Worm (Caenorhabditis elegans) whole organism, late embryonic: ENCODE data around the gene fat-7.
A peak's percentile ranks its signal among the peaks of the same experiment; 100 is the strongest.

Experiments used
- C08G9.2 ChIP-seq: sonication (generic microtip); optimal IDR thresholded peaks from 2 replicates; lab custom pipeline; 2016; ENCODE audit warnings: mild to moderate bottlenecking, missing genetic modification characterization, moderate library complexity, missing compliant biosample characterization
- C38D4.7 ChIP-seq: fragments of 200-800 bp; sonication (Bioruptor generic); optimal IDR thresholded peaks from 2 replicates; lab custom pipeline; 2018; ENCODE audit warnings: mild to moderate bottlenecking, missing genetic modification characterization, moderate library complexity, missing compliant biosample characterization
- K02D7.2 ChIP-seq: sonication (generic microtip); optimal IDR thresholded peaks from 2 replicates; lab custom pipeline; 2017; ENCODE audit warnings: mild to moderate bottlenecking, missing genetic modification characterization, missing compliant biosample characterization
- Y22D7AL.16 ChIP-seq: sonication (generic microtip); optimal IDR thresholded peaks from 2 replicates; lab custom pipeline; 2016; ENCODE audit warnings: missing genetic modification characterization, missing compliant biosample characterization
- ama-1 ChIP-seq: fragments of 150-350 bp; optimal IDR thresholded peaks from 2 replicates; lab custom pipeline; 2014
- ceh-18 ChIP-seq: sonication (generic microtip); optimal IDR thresholded peaks from 2 replicates; lab custom pipeline; 2016; ENCODE audit warnings: missing genetic modification characterization, missing compliant biosample characterization
- ceh-19 ChIP-seq: fragments of 200-800 bp; sonication (Bioruptor generic); optimal IDR thresholded peaks from 2 replicates; lab custom pipeline; 2018; ENCODE audit warnings: mild to moderate bottlenecking, missing genetic modification characterization, missing compliant biosample characterization
- ceh-2 ChIP-seq: sonication (generic microtip); optimal IDR thresholded peaks from 2 replicates; lab custom pipeline; 2016; ENCODE audit warnings: missing genotype, missing genetic modification characterization, missing compliant biosample characterization
- ceh-24 ChIP-seq: sonication (generic microtip); optimal IDR thresholded peaks from 2 replicates; lab custom pipeline; 2016; ENCODE audit warnings: mild to moderate bottlenecking, missing genetic modification characterization, missing compliant biosample characterization
- ceh-34 ChIP-seq: sonication (generic microtip); optimal IDR thresholded peaks from 2 replicates; lab custom pipeline; 2016; ENCODE audit warnings: mild to moderate bottlenecking, missing genetic modification characterization, missing compliant biosample characterization
- ceh-45 ChIP-seq: fragments of 200-800 bp; sonication (Bioruptor generic); IDR thresholded peaks from 2 replicates; pipeline ENCODE4 v1.3.6; 2022; ENCODE audit warnings: missing genetic modification reagents, missing genetic modification characterization, missing compliant biosample characterization
- ceh-48 ChIP-seq: sonication (generic microtip); optimal IDR thresholded peaks from 2 replicates; lab custom pipeline; 2016; ENCODE audit warnings: missing genetic modification characterization, inconsistent platforms, missing compliant biosample characterization
- dmd-4 ChIP-seq: sonication (generic microtip); optimal IDR thresholded peaks from 2 replicates; lab custom pipeline; 2016; ENCODE audit warnings: borderline replicate concordance, missing genetic modification characterization, missing compliant biosample characterization
- dve-1 ChIP-seq: sonication (generic microtip); optimal IDR thresholded peaks from 2 replicates; lab custom pipeline; 2017; ENCODE audit warnings: antibody characterized with exemption, mild to moderate bottlenecking, missing genetic modification characterization, missing compliant biosample characterization
- elt-2 ChIP-seq: sonication (generic microtip); optimal IDR thresholded peaks from 2 replicates; lab custom pipeline; 2016; ENCODE audit warnings: missing genetic modification reagents, missing genetic modification characterization, missing compliant biosample characterization
- ets-4 ChIP-seq: sonication (generic microtip); optimal IDR thresholded peaks from 2 replicates; lab custom pipeline; 2016; ENCODE audit warnings: missing genetic modification characterization, missing compliant biosample characterization
- eyg-1 ChIP-seq: sonication (generic microtip); optimal IDR thresholded peaks from 2 replicates; lab custom pipeline; 2016; ENCODE audit warnings: missing genotype, missing genetic modification characterization, missing compliant biosample characterization
- fkh-10 ChIP-seq: fragments of 150-350 bp; optimal IDR thresholded peaks from 2 replicates; lab custom pipeline; 2014; ENCODE audit warnings: missing biosample characterization, missing genetic modification reagents, missing genetic modification characterization
- hlh-15 ChIP-seq: sonication (generic microtip); optimal IDR thresholded peaks from 2 replicates; lab custom pipeline; 2016; ENCODE audit warnings: missing genetic modification characterization, missing compliant biosample characterization
- hlh-30 ChIP-seq: sonication (generic microtip); optimal IDR thresholded peaks from 2 replicates; lab custom pipeline; 2017; ENCODE audit warnings: antibody characterized with exemption, missing genetic modification characterization, missing compliant biosample characterization; ENCODE audit not compliant: insufficient read depth
- hlh-8 ChIP-seq: sonication (generic microtip); optimal IDR thresholded peaks from 2 replicates; lab custom pipeline; 2016; ENCODE audit warnings: missing genotype, missing genetic modification characterization, missing compliant biosample characterization
- nfya-1 ChIP-seq: sonication (generic microtip); optimal IDR thresholded peaks from 2 replicates; lab custom pipeline; 2017; ENCODE audit warnings: missing genetic modification characterization, mild to moderate bottlenecking, missing compliant biosample characterization, antibody characterized with exemption, moderate library complexity
- nhr-11 ChIP-seq: fragments of 150-350 bp; optimal IDR thresholded peaks from 2 replicates; lab custom pipeline; 2014; ENCODE audit warnings: missing biosample characterization, missing genetic modification characterization
- npax-4 ChIP-seq: sonication (generic microtip); optimal IDR thresholded peaks from 2 replicates; lab custom pipeline; 2016; ENCODE audit warnings: missing genetic modification characterization, missing compliant biosample characterization
- odd-2 ChIP-seq: sonication (generic microtip); optimal IDR thresholded peaks from 2 replicates; lab custom pipeline; 2017; ENCODE audit warnings: antibody characterized with exemption, mild to moderate bottlenecking, missing genetic modification characterization, missing compliant biosample characterization
- pag-3 ChIP-seq: sonication (generic microtip); optimal IDR thresholded peaks from 2 replicates; lab custom pipeline; 2016; ENCODE audit warnings: missing compliant biosample characterization, missing genetic modification characterization, borderline replicate concordance
- pat-9 ChIP-seq: fragments of 200-800 bp; sonication (Bioruptor generic); optimal IDR thresholded peaks from 2 replicates; lab custom pipeline; 2018; ENCODE audit warnings: mild to moderate bottlenecking, missing genetic modification characterization, moderate library complexity, missing compliant biosample characterization
- pha-4 ChIP-seq: fragments of 150-350 bp; optimal IDR thresholded peaks from 2 replicates; lab custom pipeline; 2018; ENCODE audit warnings: missing biosample characterization, missing genetic modification reagents, missing genetic modification characterization
- rnt-1 ChIP-seq: sonication (generic microtip); optimal IDR thresholded peaks from 2 replicates; lab custom pipeline; 2016; ENCODE audit warnings: missing genetic modification characterization, missing compliant biosample characterization
- sdc-2 ChIP-seq: sonication (generic microtip); optimal IDR thresholded peaks from 2 replicates; lab custom pipeline; 2016; ENCODE audit warnings: missing genotype, missing genetic modification characterization, missing compliant biosample characterization
- syd-9 ChIP-seq: sonication (generic microtip); optimal IDR thresholded peaks from 2 replicates; lab custom pipeline; 2016; ENCODE audit warnings: mild to moderate bottlenecking, missing genetic modification characterization, moderate library complexity, missing compliant biosample characterization
- ttx-3 ChIP-seq: sonication (generic microtip); optimal IDR thresholded peaks from 2 replicates; lab custom pipeline; 2016; ENCODE audit warnings: missing genetic modification reagents, missing genetic modification characterization, missing compliant biosample characterization
- unc-86 ChIP-seq: sonication (generic microtip); optimal IDR thresholded peaks from 2 replicates; lab custom pipeline; 2016; ENCODE audit warnings: missing genetic modification characterization, missing compliant biosample characterization
- ztf-16 ChIP-seq: sonication (generic microtip); optimal IDR thresholded peaks from 2 replicates; lab custom pipeline; 2017; ENCODE audit warnings: missing genetic modification characterization, missing compliant biosample characterization

fat-7 gene

ce11 chrV:7157089-7157488, 4.1 kb upstream of the fat-7 start, which contains the start of gene ugt-39:
Gene ugt-39 (plus strand): TSS chrV:7157142.
- TF ChIP-seq ceh-2 (tag; lab: Kevin White, UChicago) (no peak), K02D7.2 (no peak), npax-4 (no peak), unc-86 (tag; lab: Kevin White, UChicago) (no peak), ceh-45 (GFP tag; lab: Robert Waterston, UW) (no peak), ceh-18 (tag; lab: Kevin White, UChicago) (no peak), ama-1 (lab: Kevin White, UChicago) (no peak), pha-4 (tag; lab: Kevin White, UChicago) (no peak), nfya-1 (tag; lab: Kevin White, UChicago) (no peak), pat-9 (tag; lab: Kevin White, UChicago) (no peak), elt-2 (tag; lab: Kevin White, UChicago) (no peak), ceh-19 (no peak), hlh-30 (tag; lab: Kevin White, UChicago) (no peak), dve-1 (tag; lab: Kevin White, UChicago) (no peak), sdc-2 (no peak), pag-3 (tag; lab: Kevin White, UChicago) (no peak), fkh-10 (GFP tag; lab: Kevin White, UChicago) (no peak), hlh-15 (tag; lab: Kevin White, UChicago) (no peak)

ce11 chrV:7156079-7156478, 3.1 kb upstream of the fat-7 start, which contains the start of gene F10D2.10:
Gene F10D2.10 (minus strand): TSS chrV:7156179.
- no peak for TF ChIP-seq ceh-18 (tag; lab: Kevin White, UChicago)
- no peak for TF ChIP-seq rnt-1 (tag; lab: Kevin White, UChicago)
- no peak for TF ChIP-seq syd-9 (tag; lab: Kevin White, UChicago)
- no peak for TF ChIP-seq ceh-34
- no peak for TF ChIP-seq C38D4.7 (GFP tag; lab: Kevin White, UChicago)
- TF ChIP-seq, all 69 proteins: peak for 0

- TF ChIP-seq ceh-45 (GFP tag; lab: Robert Waterston, UW) (no peak), elt-2 (tag; lab: Kevin White, UChicago) (peak; percentile 90)
These were observed 2.4 kb downstream of the fat-7 start, which contains the start of gene F10D2.8 for ce11 chrV:7150570-7150969. Gene F10D2.8 (minus strand): TSS chrV:7150714.

ce11 chrV:7147370-7147769, 5.6 kb downstream of the fat-7 start, which contains the start of gene ugt-38:
Gene ugt-38 (minus strand): TSS chrV:7147470.
- TF ChIP-seq syd-9 (tag; lab: Kevin White, UChicago) (no peak), hlh-8 (tag; lab: Kevin White, UChicago) (no peak), Y22D7AL.16 (tag; lab: Kevin White, UChicago) (no peak), odd-2 (tag; lab: Kevin White, UChicago) (no peak), eyg-1 (no peak), ama-1 (lab: Kevin White, UChicago) (no peak), ceh-48 (no peak), dmd-4 (tag; lab: Kevin White, UChicago) (no peak), ceh-24 (no peak), unc-86 (tag; lab: Kevin White, UChicago) (no peak), nhr-11 (tag; lab: Kevin White, UChicago) (no peak), ztf-16 (tag; lab: Kevin White, UChicago) (no peak), fkh-10 (GFP tag; lab: Kevin White, UChicago) (no peak), dve-1 (tag; lab: Kevin White, UChicago) (no peak), C08G9.2 (tag; lab: Kevin White, UChicago) (no peak), ttx-3 (tag; lab: Kevin White, UChicago) (no peak), ets-4 (no peak)
